Worm (Caenorhabditis elegans) whole organism, L3 larva: ENCODE data around the gene pgph-3.

Experiments
- ama-1 ChIP-seq: fragments of 150-350 bp; optimal IDR thresholded peaks from 2 replicates; lab custom pipeline; 2018
- elt-2 ChIP-seq: sonication (generic microtip); optimal IDR thresholded peaks from 2 replicates; lab custom pipeline; 2016; ENCODE audit warnings: missing genetic modification reagents, mild to moderate bottlenecking, missing genetic modification characterization, missing compliant biosample characterization
- jun-1 ChIP-seq: fragments of 150-350 bp; optimal IDR thresholded peaks from 2 replicates; lab custom pipeline; 2014; ENCODE audit warnings: missing biosample characterization, missing genetic modification reagents, missing genetic modification characterization
- nhr-237 ChIP-seq: fragments of 150-350 bp; optimal IDR thresholded peaks from 2 replicates; lab custom pipeline; 2014; ENCODE audit warnings: missing biosample characterization, missing genetic modification characterization
- pqm-1 ChIP-seq: fragments of 150-350 bp; optimal IDR thresholded peaks from 2 replicates; lab custom pipeline; 2017; ENCODE audit warnings: missing biosample characterization, missing genetic modification characterization, inconsistent platforms

pgph-3 gene

ce11 chrV:5712652-5713051, 51.0 kb downstream of the pgph-3 start, which contains the start of gene gcst-1:
gcst-1 (plus strand) TSS chrV:5712928.
- TF ChIP-seq ama-1 (lab: Kevin White, UChicago) = peak; percentile 1
- peak; percentile 75 for TF ChIP-seq pqm-1 (tag; lab: Kevin White, UChicago)
- TF ChIP-seq elt-2 (tag; lab: Kevin White, UChicago) = peak; percentile 91
- no peak for TF ChIP-seq nhr-237 (tag; lab: Kevin White, UChicago)
- peak; percentile 15 for TF ChIP-seq jun-1 (tag; lab: Kevin White, UChicago)
